Fruit fly (Drosophila melanogaster) whole organism, adult: ENCODE measurements around the gene CG5334.

Experiments
- CG1620 ChIP-seq: fragments of 200-800 bp; sonication (Bioruptor generic); optimal IDR thresholded peaks from 2 replicates; lab custom pipeline; 2016; ENCODE audit warnings: missing biosample characterization, missing genetic modification characterization
- CG33017 ChIP-seq: fragments of 200-800 bp; sonication (Bioruptor generic); optimal IDR thresholded peaks from 2 replicates; lab custom pipeline; 2018; ENCODE audit warnings: missing biosample characterization, mild to moderate bottlenecking, missing genetic modification characterization, moderate library complexity
- CG7045 ChIP-seq: fragments of 200-800 bp; sonication (Bioruptor generic); optimal IDR thresholded peaks from 2 replicates; lab custom pipeline; 2017; ENCODE audit warnings: missing biosample characterization, mild to moderate bottlenecking, missing genetic modification characterization
- Clk ChIP-seq: fragments of 200-800 bp; sonication (Bioruptor generic); optimal IDR thresholded peaks from 2 replicates; lab custom pipeline; 2017; ENCODE audit warnings: missing biosample characterization, missing genetic modification characterization
- Crg-1 ChIP-seq: fragments of 200-800 bp; sonication (Bioruptor generic); optimal IDR thresholded peaks from 2 replicates; lab custom pipeline; 2016; ENCODE audit warnings: missing biosample characterization, missing genetic modification characterization
- Mnt ChIP-seq: fragments of 200-800 bp; sonication (Bioruptor generic); optimal IDR thresholded peaks from 2 replicates; lab custom pipeline; 2016; ENCODE audit warnings: missing biosample characterization, mild to moderate bottlenecking, missing genetic modification characterization
- bab1 ChIP-seq: fragments of 200-800 bp; sonication (Bioruptor generic); optimal IDR thresholded peaks from 3 replicates; lab custom pipeline; 2019; ENCODE audit warnings: missing biosample characterization, mild to moderate bottlenecking, missing genetic modification characterization, moderate library complexity
- ovo ChIP-seq: fragments of 200-800 bp; sonication (Bioruptor generic); optimal IDR thresholded peaks from 2 replicates; lab custom pipeline; 2016; ENCODE audit warnings: missing biosample characterization, missing genetic modification characterization
- pad ChIP-seq: fragments of 200-800 bp; sonication (Bioruptor generic); optimal IDR thresholded peaks from 3 replicates; lab custom pipeline; 2017; ENCODE audit warnings: missing biosample characterization, missing genetic modification characterization, mild to moderate bottlenecking, moderate library complexity, missing genetic modification reagents
- tj ChIP-seq: fragments of 200-800 bp; sonication (Bioruptor generic); optimal IDR thresholded peaks from 3 replicates; lab custom pipeline; 2017; ENCODE audit warnings: missing biosample characterization, mild to moderate bottlenecking, missing genetic modification characterization, moderate library complexity
- toe ChIP-seq: fragments of 200-800 bp; sonication (Bioruptor generic); optimal IDR thresholded peaks from 2 replicates; lab custom pipeline; 2016; ENCODE audit warnings: missing biosample characterization, missing genetic modification characterization

DNA sequence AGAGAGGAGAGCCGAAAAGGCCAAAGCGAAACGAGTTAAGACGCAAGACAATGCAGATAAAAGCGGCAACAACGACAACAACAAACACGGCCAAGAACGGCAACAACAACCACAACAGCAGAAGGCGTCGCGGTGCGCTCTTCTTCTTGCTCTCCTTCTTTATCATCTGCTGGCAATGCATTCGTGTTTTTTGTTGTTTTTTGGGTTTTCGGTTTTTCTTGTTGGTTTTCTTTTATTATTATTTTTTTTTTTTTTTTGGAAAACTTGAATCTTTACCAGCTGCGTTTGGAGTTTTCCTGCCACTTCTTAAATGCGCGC, 50.3 kb downstream of the CG5334 start:
- TF ChIP-seq Clk (GFP tag; lab: Kevin White, UChicago), result no peak
- no peak for TF ChIP-seq toe
- TF ChIP-seq ovo (GFP tag; lab: Kevin White, UChicago), result no peak
- TF ChIP-seq tj (GFP tag; lab: Kevin White, UChicago), result no peak
- no peak for TF ChIP-seq Mnt
- no peak for TF ChIP-seq pad (GFP tag; lab: Kevin White, UChicago)
- TF ChIP-seq Crg-1 (GFP tag; lab: Kevin White, UChicago), result no peak
- no peak for TF ChIP-seq bab1 (GFP tag; lab: Kevin White, UChicago)
- TF ChIP-seq CG7045 (GFP tag; lab: Kevin White, UChicago), result no peak
- TF ChIP-seq CG1620 (GFP tag; lab: Kevin White, UChicago), result no peak
- no peak for TF ChIP-seq CG33017
